Fruit fly (Drosophila melanogaster) whole organism, embryonic: ENCODE data around the gene Cpr67Fb.

Experiments
- Abd-B ChIP-seq: fragments of 200-800 bp; sonication (Bioruptor generic); optimal IDR thresholded peaks from 2 replicates; lab custom pipeline; 2018; ENCODE audit warnings: missing biosample characterization, mild to moderate bottlenecking, missing genetic modification characterization, moderate library complexity
- Blimp-1 ChIP-seq: fragments of 200-800 bp; sonication (Bioruptor generic); optimal IDR thresholded peaks from 3 replicates; lab custom pipeline; 2018; ENCODE audit warnings: missing biosample characterization, missing genetic modification characterization, mild to moderate bottlenecking, moderate library complexity, missing genetic modification reagents
- CG1024 ChIP-seq: fragments of 200-800 bp; sonication (Bioruptor generic); IDR thresholded peaks from 2 replicates; pipeline ENCODE4 v1.3.6; 2022; ENCODE audit warnings: missing biosample characterization, missing genetic modification characterization
- CG11247 ChIP-seq: fragments of 200-800 bp; sonication (Bioruptor generic); IDR thresholded peaks from 2 replicates; pipeline ENCODE4 v1.3.6; 2022; ENCODE audit warnings: missing biosample characterization, missing genetic modification characterization
- CG11456 ChIP-seq: fragments of 200-800 bp; sonication (Bioruptor generic); IDR thresholded peaks from 3 replicates; pipeline ENCODE4 v1.3.6; 2022; ENCODE audit warnings: missing biosample characterization, missing genetic modification characterization
- CG12744 ChIP-seq: fragments of 200-800 bp; sonication (Bioruptor generic); optimal IDR thresholded peaks from 2 replicates; lab custom pipeline; 2016; ENCODE audit warnings: missing biosample characterization, missing genetic modification characterization
- CG13775 ChIP-seq: fragments of 200-800 bp; sonication (Bioruptor generic); optimal IDR thresholded peaks from 3 replicates; lab custom pipeline; 2017; ENCODE audit warnings: missing biosample characterization, mild to moderate bottlenecking, missing genetic modification characterization
- CG14710 ChIP-seq: fragments of 200-800 bp; sonication (Bioruptor generic); optimal IDR thresholded peaks from 3 replicates; lab custom pipeline; 2019; ENCODE audit warnings: missing biosample characterization, mild to moderate bottlenecking, missing genetic modification characterization, moderate library complexity
- CG14965 ChIP-seq: fragments of 200-800 bp; sonication (Bioruptor generic); optimal IDR thresholded peaks from 2 replicates; lab custom pipeline; 2016; ENCODE audit warnings: missing biosample characterization, missing genetic modification characterization, borderline replicate concordance
- CG1529 ChIP-seq: fragments of 200-800 bp; sonication (Bioruptor generic); optimal IDR thresholded peaks from 3 replicates; lab custom pipeline; 2018; ENCODE audit warnings: missing biosample characterization, missing genetic modification characterization
- CG16779 ChIP-seq: fragments of 200-800 bp; sonication (Bioruptor generic); IDR thresholded peaks from 2 replicates; pipeline ENCODE4 v1.3.6; 2022; ENCODE audit warnings: missing biosample characterization, missing genetic modification characterization
- CG2199 ChIP-seq: fragments of 200-800 bp; sonication (Bioruptor generic); IDR thresholded peaks from 3 replicates; pipeline ENCODE4 v1.3.6; 2022; ENCODE audit warnings: missing biosample characterization, missing genetic modification characterization
- CG2712 ChIP-seq: fragments of 200-800 bp; optimal IDR thresholded peaks from 3 replicates; lab custom pipeline; 2019; ENCODE audit warnings: missing biosample characterization, mild to moderate bottlenecking, missing genetic modification characterization, moderate library complexity
- CG31224 ChIP-seq: fragments of 200-800 bp; sonication (Bioruptor generic); IDR thresholded peaks from 2 replicates; pipeline ENCODE4 v1.3.6; 2022; ENCODE audit warnings: missing biosample characterization, missing genetic modification characterization
- CG31441 ChIP-seq: fragments of 200-800 bp; sonication (Bioruptor generic); IDR thresholded peaks from 2 replicates; pipeline ENCODE4 v1.3.6; 2022; ENCODE audit warnings: missing biosample characterization, missing genetic modification characterization
- CG34422 ChIP-seq: fragments of 200-800 bp; sonication (Bioruptor generic); IDR thresholded peaks from 3 replicates; pipeline ENCODE4 v1.3.6; 2022; ENCODE audit warnings: missing biosample characterization, missing genetic modification characterization
- CG5180 ChIP-seq: fragments of 200-800 bp; sonication (Bioruptor generic); optimal IDR thresholded peaks from 3 replicates; lab custom pipeline; 2017; ENCODE audit warnings: missing biosample characterization, missing genetic modification characterization, mild to moderate bottlenecking, moderate library complexity, missing genetic modification reagents
- CG6813 ChIP-seq: fragments of 200-800 bp; sonication (Bioruptor generic); optimal IDR thresholded peaks from 2 replicates; lab custom pipeline; 2017; ENCODE audit warnings: missing biosample characterization, missing genetic modification characterization, mild to moderate bottlenecking, moderate library complexity, missing genetic modification reagents
- CG9727 ChIP-seq: fragments of 200-800 bp; sonication (Bioruptor generic); optimal IDR thresholded peaks from 3 replicates; lab custom pipeline; 2017; ENCODE audit warnings: missing biosample characterization, mild to moderate bottlenecking, missing genetic modification characterization
- Chrac-16 ChIP-seq: fragments of 200-800 bp; sonication (Bioruptor generic); optimal IDR thresholded peaks from 3 replicates; lab custom pipeline; 2016; ENCODE audit warnings: missing biosample characterization, missing genetic modification characterization
- CoRest ChIP-seq: fragments of 200-800 bp; sonication (Bioruptor generic); optimal IDR thresholded peaks from 3 replicates; lab custom pipeline; 2018; ENCODE audit warnings: missing biosample characterization, mild to moderate bottlenecking, missing genetic modification characterization, moderate library complexity
- D ChIP-seq, 2 experiments: fragments of 200-800 bp in 1 of 2; fragments of >200 bp in 1 of 2; sonication (Bioruptor generic) in 1 of 2; optimal IDR thresholded peaks; 2 replicates in 1 of 2; 3 replicates in 1 of 2; lab custom pipeline; 2017; ENCODE audit warnings: mild to moderate bottlenecking in 1 of 2, missing biosample characterization in 1 of 2, missing genetic modification characterization in 1 of 2, missing genetic modification reagents in 1 of 2
- D19A ChIP-seq: fragments of 200-800 bp; optimal IDR thresholded peaks from 3 replicates; lab custom pipeline; 2019; ENCODE audit warnings: missing biosample characterization, mild to moderate bottlenecking, missing genetic modification characterization, moderate library complexity
- Dfd ChIP-seq, 2 experiments: fragments of >200 bp; optimal IDR thresholded peaks; 2 replicates each; lab custom pipeline; 2017; ENCODE audit warnings: missing biosample characterization in 2 of 2, missing genetic modification characterization in 2 of 2
- H2.0 ChIP-seq: fragments of 200-800 bp; sonication (Bioruptor generic); IDR thresholded peaks from 2 replicates; pipeline ENCODE4 v1.3.6; 2022; ENCODE audit warnings: missing biosample characterization, missing genetic modification characterization
- Hey ChIP-seq: fragments of 200-800 bp; sonication (Bioruptor generic); optimal IDR thresholded peaks from 3 replicates; lab custom pipeline; 2018; ENCODE audit warnings: missing biosample characterization, mild to moderate bottlenecking, missing genetic modification characterization
- Hr3 ChIP-seq: fragments of 200-800 bp; sonication (Bioruptor generic); optimal IDR thresholded peaks from 3 replicates; lab custom pipeline; 2016; ENCODE audit warnings: missing biosample characterization, missing genetic modification characterization
- Hr51 ChIP-seq, 2 experiments: fragments of 200-800 bp; sonication (Bioruptor generic); optimal IDR thresholded peaks; 2 replicates in 1 of 2; 3 replicates in 1 of 2; lab custom pipeline; 2016 to 2018; ENCODE audit warnings: missing biosample characterization in 2 of 2, missing genetic modification characterization in 2 of 2, mild to moderate bottlenecking in 1 of 2, moderate library complexity in 1 of 2
- Hr78 ChIP-seq, 2 experiments: fragments of 200-800 bp in 1 of 2; fragments of >200 bp in 1 of 2; sonication (Bioruptor generic) in 1 of 2; optimal IDR thresholded peaks; 2 replicates each; lab custom pipeline; 2017 to 2019; ENCODE audit warnings: missing biosample characterization in 2 of 2, missing genetic modification characterization in 2 of 2, mild to moderate bottlenecking in 1 of 2, moderate library complexity in 1 of 2
- Oli ChIP-seq: fragments of 200-800 bp; sonication (Bioruptor generic); optimal IDR thresholded peaks from 2 replicates; lab custom pipeline; 2018; ENCODE audit warnings: missing biosample characterization, mild to moderate bottlenecking, missing genetic modification characterization, moderate library complexity
- PHDP ChIP-seq: fragments of 200-800 bp; sonication (Bioruptor generic); optimal IDR thresholded peaks from 3 replicates; lab custom pipeline; 2018; ENCODE audit warnings: missing biosample characterization, mild to moderate bottlenecking, missing genetic modification characterization, moderate library complexity
- Sox102F ChIP-seq: fragments of 200-800 bp; sonication (Bioruptor generic); optimal IDR thresholded peaks from 2 replicates; lab custom pipeline; 2018; ENCODE audit warnings: missing biosample characterization, mild to moderate bottlenecking, missing genetic modification characterization, moderate library complexity
- Vsx1 ChIP-seq: fragments of 200-800 bp; sonication (Bioruptor generic); optimal IDR thresholded peaks from 2 replicates; lab custom pipeline; 2017; ENCODE audit warnings: missing biosample characterization, mild to moderate bottlenecking, missing genetic modification characterization, missing genetic modification reagents
- ash1 ChIP-seq: fragments of 200-800 bp; sonication (Bioruptor generic); optimal IDR thresholded peaks from 2 replicates; lab custom pipeline; 2018; ENCODE audit warnings: missing biosample characterization, mild to moderate bottlenecking, missing genetic modification characterization
- az2 ChIP-seq: fragments of 200-800 bp; sonication (Bioruptor generic); optimal IDR thresholded peaks from 3 replicates; lab custom pipeline; 2016; ENCODE audit warnings: missing biosample characterization, missing genetic modification characterization
- chinmo ChIP-seq: fragments of 200-800 bp; sonication (Bioruptor generic); IDR thresholded peaks from 4 replicates; pipeline ENCODE4 v1.3.6; 2022; ENCODE audit warnings: missing biosample characterization, missing genetic modification characterization; ENCODE audit not compliant: partially characterized antibody
- ewg ChIP-seq: fragments of 200-800 bp; sonication (Bioruptor generic); optimal IDR thresholded peaks from 3 replicates; lab custom pipeline; 2017; ENCODE audit warnings: mild to moderate bottlenecking, missing biosample characterization, missing genetic modification reagents, missing genetic modification characterization
- eyg ChIP-seq: fragments of 200-800 bp; sonication (Bioruptor generic); optimal IDR thresholded peaks from 3 replicates; lab custom pipeline; 2016; ENCODE audit warnings: missing biosample characterization, missing genetic modification characterization
- gce ChIP-seq: fragments of 200-800 bp; sonication (Bioruptor generic); IDR thresholded peaks from 3 replicates; pipeline ENCODE4 v1.3.6; 2022; ENCODE audit warnings: missing biosample characterization, missing genetic modification characterization
- lola ChIP-seq, 3 experiments: fragments of >200 bp in 2 of 3; fragments of 200-800 bp in 1 of 3; sonication (Bioruptor generic) in 1 of 3; optimal IDR thresholded peaks; 2 replicates each; lab custom pipeline; 2017 to 2019; ENCODE audit warnings: missing biosample characterization in 3 of 3, missing genetic modification characterization in 3 of 3, mild to moderate bottlenecking in 1 of 3, moderate library complexity in 1 of 3
- org-1 ChIP-seq: fragments of 200-800 bp; sonication (Bioruptor generic); optimal IDR thresholded peaks from 2 replicates; lab custom pipeline; 2017; ENCODE audit warnings: missing biosample characterization, missing genetic modification characterization
- prd ChIP-seq, 3 experiments: fragments of >200 bp in 2 of 3; fragments of 200-800 bp in 1 of 3; sonication (Bioruptor generic) in 1 of 3; optimal IDR thresholded peaks in 2 of 3; IDR thresholded peaks in 1 of 3; 2 replicates in 2 of 3; 3 replicates in 1 of 3; pipeline versions ENCODE4 v1.3.6 to Lab custom; 2017 to 2022; ENCODE audit warnings: missing biosample characterization in 1 of 3, missing genetic modification characterization in 1 of 3
- sens ChIP-seq: fragments of 200-800 bp; sonication (Bioruptor generic); peaks from one replicate; lab custom pipeline; 2016; ENCODE audit warnings: missing biosample characterization, missing genetic modification characterization
- sens-2 ChIP-seq: fragments of 200-800 bp; sonication (Bioruptor generic); IDR thresholded peaks from 2 replicates; pipeline ENCODE4 v1.3.6; 2022; ENCODE audit warnings: missing biosample characterization, missing genetic modification characterization
- sim ChIP-seq: fragments of 200-800 bp; sonication (Bioruptor generic); IDR thresholded peaks from 2 replicates; pipeline ENCODE4 v1.3.6; 2022; ENCODE audit warnings: missing biosample characterization, missing genetic modification characterization
- tin ChIP-seq: fragments of 200-800 bp; sonication (Bioruptor generic); optimal IDR thresholded peaks from 3 replicates; lab custom pipeline; 2016; ENCODE audit warnings: missing biosample characterization, missing genetic modification characterization
- tio ChIP-seq: fragments of 200-800 bp; sonication (Bioruptor generic); optimal IDR thresholded peaks from 2 replicates; lab custom pipeline; 2017; ENCODE audit warnings: missing biosample characterization, missing genetic modification characterization, inconsistent platforms
- twi ChIP-seq: fragments of 200-800 bp; optimal IDR thresholded peaks from 2 replicates; lab custom pipeline; 2019; ENCODE audit warnings: missing biosample characterization, mild to moderate bottlenecking, missing genetic modification characterization, moderate library complexity

Gene Cpr67Fb

DNA sequence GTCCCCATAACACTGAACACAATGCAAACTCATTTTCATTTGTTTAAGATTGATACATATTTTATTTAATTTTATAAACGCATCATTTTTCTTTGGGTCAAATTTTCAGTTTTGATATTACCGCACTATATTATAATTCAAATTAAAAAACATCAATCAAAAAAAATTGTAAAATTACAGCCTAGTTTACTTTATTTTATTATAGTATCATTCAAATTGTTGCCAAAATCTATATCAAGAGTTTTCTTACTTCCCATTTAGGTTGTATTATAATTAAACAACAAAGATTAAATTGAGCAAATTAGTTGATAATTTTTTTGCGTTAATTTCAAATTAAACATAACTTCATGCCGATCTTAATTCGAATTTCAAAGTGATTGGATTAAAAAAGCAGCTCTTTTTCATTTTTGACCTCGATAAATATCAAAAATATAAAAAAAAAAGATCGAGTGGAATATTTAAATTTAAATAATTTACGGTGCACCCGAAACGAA is 42.1 kb upstream of the Cpr67Fb start (continued):
- TF ChIP-seq CG6813: no peak
- peak; percentile 30 for TF ChIP-seq D19A (tag; lab: Kevin White, UChicago)
- TF ChIP-seq sim (GFP tag; lab: Robert Waterston, UW): no peak
- TF ChIP-seq sens (GFP tag; lab: Kevin White, UChicago): peak; percentile 85
- TF ChIP-seq sens-2 (GFP tag; lab: Robert Waterston, UW): no peak
- no peak for TF ChIP-seq Dfd (GFP tag; optimal IDR thresholded peaks at IDR 0.05; lab: Kevin White, UChicago)
- peak in 1 of 3 experiments; percentile 68 for TF ChIP-seq lola (GFP tag; optimal IDR thresholded peaks at IDR 0.05; lab: Kevin White, UChicago)
- TF ChIP-seq CG11456 (GFP tag; lab: Robert Waterston, UW): no peak
- TF ChIP-seq CG16779 (GFP tag; lab: Robert Waterston, UW): no peak
- TF ChIP-seq ash1: no peak
- TF ChIP-seq CG1529 (GFP tag; lab: Kevin White, UChicago): no peak
- TF ChIP-seq Hey: no peak
- peak; percentile 48 for TF ChIP-seq Blimp-1 (GFP tag; lab: Kevin White, UChicago)
- TF ChIP-seq az2 (GFP tag; lab: Kevin White, UChicago): peak; percentile 36
- no peak for TF ChIP-seq CG11247 (GFP tag; lab: Robert Waterston, UW)
- peak; percentile 24 for TF ChIP-seq tin (GFP tag; lab: Kevin White, UChicago)
- TF ChIP-seq CG31441 (GFP tag; lab: Robert Waterston, UW): peak; percentile 46; the same call in 1 of the 2 replicates
- TF ChIP-seq Hr78 (GFP tag; optimal IDR thresholded peaks at IDR 0.05; lab: Kevin White, UChicago): no peak
- TF ChIP-seq CG5180 (GFP tag; lab: Kevin White, UChicago): no peak
- peak in 1 of 2 experiments; percentile 56 for TF ChIP-seq Hr51 (GFP tag; optimal IDR thresholded peaks at IDR 0.05; lab: Kevin White, UChicago)
- TF ChIP-seq Vsx1: no peak
- peak; percentile 50 for TF ChIP-seq CoRest
- no peak for TF ChIP-seq H2.0
- peak; percentile 7 for TF ChIP-seq ewg (GFP tag; lab: Kevin White, UChicago)
- TF ChIP-seq chinmo (GFP tag; lab: Robert Waterston, UW): no peak
- peak; percentile 13 for TF ChIP-seq PHDP (tag; lab: Kevin White, UChicago)
- TF ChIP-seq CG1024 (GFP tag; lab: Robert Waterston, UW): no peak
- TF ChIP-seq gce: 0 out of 3 replicates have a peak, but pooled peaks have one; percentile 7
- TF ChIP-seq CG34422 (GFP tag; lab: Robert Waterston, UW): no peak
- TF ChIP-seq Sox102F (GFP tag; lab: Kevin White, UChicago): peak; percentile 36
- TF ChIP-seq CG13775 (GFP tag; lab: Kevin White, UChicago): peak; percentile 59
- TF ChIP-seq twi: no peak
- TF ChIP-seq org-1 (GFP tag; lab: Kevin White, UChicago): peak; percentile 38
- no peak for TF ChIP-seq CG12744 (GFP tag; lab: Kevin White, UChicago)
- TF ChIP-seq tio: peak; percentile 34
- TF ChIP-seq Abd-B (GFP tag; lab: Kevin White, UChicago): no peak
- TF ChIP-seq CG31224: no peak
- TF ChIP-seq CG9727 (GFP tag; lab: Kevin White, UChicago): peak; percentile 72
- no peak for TF ChIP-seq prd (optimal IDR thresholded peaks at IDR 0.05; lab: Kevin White, UChicago)
- no peak for TF ChIP-seq prd (GFP tag; IDR thresholded peaks at IDR 0.05; lab: Robert Waterston, UW)
- TF ChIP-seq Hr3 (GFP tag; lab: Kevin White, UChicago): peak; percentile 50
- TF ChIP-seq Oli (tag; lab: Kevin White, UChicago): peak; percentile 43
- no peak for TF ChIP-seq CG2199 (GFP tag; lab: Robert Waterston, UW)
- no peak for TF ChIP-seq CG14965 (GFP tag; lab: Kevin White, UChicago)
- peak; percentile 56 for TF ChIP-seq CG14710 (tag; lab: Kevin White, UChicago)
- TF ChIP-seq D (optimal IDR thresholded peaks at IDR 0.05; lab: Kevin White, UChicago): no peak
- peak; percentile 39 for TF ChIP-seq D (GFP tag; optimal IDR thresholded peaks at IDR 0.05; lab: Kevin White, UChicago)
- TF ChIP-seq Chrac-16 (GFP tag; lab: Kevin White, UChicago): peak; percentile 17
- TF ChIP-seq eyg (GFP tag; lab: Kevin White, UChicago): no peak
- TF ChIP-seq CG2712 (tag; lab: Kevin White, UChicago): peak; percentile 66
